Worm (Caenorhabditis elegans): ENCODE results near the gene C45G9.14.

ce11 chrIII:5053541-5053940 lies 8.7 kb downstream of the C45G9.14 start, which contains the start of gene C45G9.8:
- TF ChIP-seq nhr-23 (tag; optimal IDR thresholded peaks at IDR 0.05), result no peak
- TF ChIP-seq ceh-82 (tag; optimal IDR thresholded peaks at IDR 0.05), result no peak
- no peak for TF ChIP-seq nhr-67 (tag; optimal IDR thresholded peaks at IDR 0.05)
- TF ChIP-seq nfya-1 (tag; optimal IDR thresholded peaks at IDR 0.05; ENCODE audit: insufficient read depth), result no peak
- no peak for TF ChIP-seq lin-39 (tag; optimal IDR thresholded peaks at IDR 0.05)
- no peak for TF ChIP-seq nhr-28 (tag; optimal IDR thresholded peaks at IDR 0.05)
- TF ChIP-seq nhr-12 (tag; optimal IDR thresholded peaks at IDR 0.05), result no peak
